Fruit fly (Drosophila melanogaster) whole organism, embryonic: ENCODE measurements around the gene CG2124.

Source experiments
- Adf1 ChIP-seq: fragments of 200-800 bp; sonication (Bioruptor generic); IDR thresholded peaks from 2 replicates; pipeline ENCODE4 v1.3.6; 2022; ENCODE audit warnings: missing biosample characterization, missing genetic modification characterization
- CG12236 ChIP-seq: fragments of 200-800 bp; sonication (Bioruptor generic); optimal IDR thresholded peaks from 2 replicates; lab custom pipeline; 2016; ENCODE audit warnings: missing biosample characterization, missing genetic modification characterization
- CG32767 ChIP-seq: fragments of 200-800 bp; sonication (Bioruptor generic); IDR thresholded peaks from 2 replicates; pipeline ENCODE4 v1.3.6; 2022; ENCODE audit warnings: missing biosample characterization, missing genetic modification characterization
- CkIIα-i1 ChIP-seq: fragments of 200-800 bp; sonication (Bioruptor generic); IDR thresholded peaks from 2 replicates; pipeline ENCODE4 v1.3.6; 2022; ENCODE audit warnings: missing biosample characterization, missing genetic modification characterization
- Fer3 ChIP-seq: fragments of 200-800 bp; sonication (Bioruptor generic); optimal IDR thresholded peaks from 2 replicates; lab custom pipeline; 2018; ENCODE audit warnings: missing biosample characterization, mild to moderate bottlenecking, missing genetic modification characterization, moderate library complexity
- Sry-δ ChIP-seq: fragments of 200-800 bp; sonication (Bioruptor generic); optimal IDR thresholded peaks from 2 replicates; lab custom pipeline; 2016; ENCODE audit warnings: missing biosample characterization, missing genetic modification characterization
- Taf1 ChIP-seq: fragments of 200-800 bp; sonication (Bioruptor generic); IDR thresholded peaks from 2 replicates; pipeline ENCODE4 v1.3.6; 2022; ENCODE audit warnings: missing biosample characterization, missing genetic modification characterization
- bcd ChIP-seq: fragments of 200-800 bp; sonication (Bioruptor generic); optimal IDR thresholded peaks from 2 replicates; lab custom pipeline; 2017; ENCODE audit warnings: missing biosample characterization, mild to moderate bottlenecking, missing genetic modification characterization
- cas ChIP-seq: fragments of 200-800 bp; sonication (Bioruptor generic); IDR thresholded peaks from 2 replicates; pipeline ENCODE4 v1.3.6; 2022; ENCODE audit warnings: missing biosample characterization, missing genetic modification characterization
- chif ChIP-seq, 2 experiments: fragments of 200-800 bp; sonication (Bioruptor generic); optimal IDR thresholded peaks; 3 replicates each; lab custom pipeline; 2016; ENCODE audit warnings: missing biosample characterization in 2 of 2, missing genetic modification characterization in 2 of 2
- croc ChIP-seq: fragments of 200-800 bp; sonication (Bioruptor generic); conservative IDR thresholded peaks from 3 replicates; pipeline ENCODE4 v1.3.6; 2022; ENCODE audit warnings: missing biosample characterization, missing genetic modification characterization
- kay ChIP-seq: fragments of 200-800 bp; sonication (Bioruptor generic); optimal IDR thresholded peaks from 2 replicates; lab custom pipeline; 2016; ENCODE audit warnings: missing biosample characterization, missing genetic modification characterization
- otp ChIP-seq: fragments of 200-800 bp; sonication (Bioruptor generic); IDR thresholded peaks from 3 replicates; pipeline ENCODE4, ENCODE4 v1.3.6; 2022; ENCODE audit warnings: missing biosample characterization, missing genetic modification characterization

DNA sequence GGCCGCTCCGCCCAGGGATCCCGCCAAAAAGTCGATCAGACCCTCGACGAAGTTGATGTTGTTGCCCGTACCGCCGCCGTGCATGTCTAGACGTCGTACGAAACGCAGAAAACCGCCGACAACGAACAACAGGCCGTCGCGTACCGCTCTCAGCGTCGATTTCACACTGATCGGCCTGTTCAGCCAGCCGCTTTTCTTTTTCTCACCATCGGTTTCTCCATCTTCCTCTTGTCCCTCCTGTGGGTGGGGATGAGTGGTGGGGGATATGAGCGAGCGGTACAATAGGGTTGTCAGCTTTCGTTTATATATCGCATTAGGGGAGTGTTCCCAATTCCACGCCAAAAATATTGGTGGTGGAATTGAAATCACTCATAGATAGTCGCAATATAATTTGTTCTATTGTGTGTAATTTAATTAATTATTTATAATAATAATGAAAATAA, 5.6 kb downstream of the CG2124 start:
- no peak for TF ChIP-seq Adf1 (GFP tag; lab: Robert Waterston, UW)
- TF ChIP-seq Taf1 (GFP tag; lab: Robert Waterston, UW), result no peak
- no peak for TF ChIP-seq CkIIα-i1
- peak; percentile 40 for TF ChIP-seq Fer3 (tag; lab: Kevin White, UChicago)
- TF ChIP-seq Sry-δ, result peak; percentile 57
- no peak for TF ChIP-seq kay (GFP tag; lab: Kevin White, UChicago)
- TF ChIP-seq croc (GFP tag; lab: Robert Waterston, UW), result no peak
- no peak for TF ChIP-seq CG12236 (GFP tag; lab: Kevin White, UChicago)
- no peak for TF ChIP-seq otp (GFP tag; lab: Robert Waterston, UW)
- no peak for TF ChIP-seq chif (GFP tag; optimal IDR thresholded peaks at IDR 0.05; lab: Kevin White, UChicago)
- TF ChIP-seq bcd (GFP tag; lab: Kevin White, UChicago), result peak; percentile 44
- no peak for TF ChIP-seq cas
- no peak for TF ChIP-seq CG32767
